Worm (Caenorhabditis elegans): Measurements from ENCODE around the gene K12H6.8.

- TF ChIP-seq lin-29 (GFP tag; IDR thresholded peaks at IDR 0.05), result no peak
- TF ChIP-seq unc-130 (GFP tag; optimal IDR thresholded peaks at IDR 0.05), result no peak
- TF ChIP-seq duxl-1 (tag; optimal IDR thresholded peaks at IDR 0.05; ENCODE audit: poor library complexity), result no peak
- TF ChIP-seq php-3 (GFP tag; IDR thresholded peaks at IDR 0.05), result no peak
- no peak for TF ChIP-seq nhr-6 (tag; optimal IDR thresholded peaks at IDR 0.05)
- no peak for TF ChIP-seq lim-7 (GFP tag; IDR thresholded peaks at IDR 0.05)
- TF ChIP-seq ama-1 (optimal IDR thresholded peaks at IDR 0.05), result no peak
- no peak for TF ChIP-seq mxl-2 (GFP tag; conservative IDR thresholded peaks at IDR 0.05)
- TF ChIP-seq ceh-28 (tag; optimal IDR thresholded peaks at IDR 0.05), result no peak
- no peak for TF ChIP-seq rbr-2 (tag; optimal IDR thresholded peaks at IDR 0.05)
- no peak for TF ChIP-seq nhr-237 (tag; optimal IDR thresholded peaks at IDR 0.05)
These were observed 1.6 kb upstream of the K12H6.8 start, which contains the start of gene K12H6.5 for ce11 chrII:2826073-2826472.

Data from whole organism, L4 larva.